Worm (Caenorhabditis elegans) whole organism, L4 larva: ENCODE data around the gene F13B12.1.

ENCODE experiments used
- aly-2 ChIP-seq: sonication (generic microtip); optimal IDR thresholded peaks from 2 replicates; lab custom pipeline; 2018; ENCODE audit warnings: missing biosample characterization, missing genetic modification characterization
- dmd-9 ChIP-seq: fragments of 200-800 bp; sonication (Bioruptor generic); IDR thresholded peaks from 2 replicates; pipeline ENCODE4 v1.3.6; 2022; ENCODE audit warnings: missing genetic modification reagents, missing genetic modification characterization, missing compliant biosample characterization
- dve-1 ChIP-seq: sonication (generic microtip); optimal IDR thresholded peaks from 2 replicates; lab custom pipeline; 2017; ENCODE audit warnings: antibody characterized with exemption, mild to moderate bottlenecking, missing genetic modification characterization, missing compliant biosample characterization; ENCODE audit not compliant: insufficient read depth
- madf-9 ChIP-seq: fragments of 200-800 bp; sonication (Bioruptor generic); conservative IDR thresholded peaks from 2 replicates; pipeline ENCODE4 v1.3.6; 2022; ENCODE audit warnings: missing genetic modification reagents, missing genetic modification characterization, missing compliant biosample characterization
- nhr-11 ChIP-seq: fragments of 150-350 bp; optimal IDR thresholded peaks from 2 replicates; lab custom pipeline; 2014; ENCODE audit warnings: missing biosample characterization, missing genetic modification characterization
- nhr-111 ChIP-seq: fragments of 200-800 bp; sonication (Bioruptor generic); optimal IDR thresholded peaks from 2 replicates; lab custom pipeline; 2018; ENCODE audit warnings: mild to moderate bottlenecking, missing genetic modification characterization, missing compliant biosample characterization
- vab-7 ChIP-seq: fragments of 200-800 bp; sonication (Bioruptor generic); IDR thresholded peaks from 2 replicates; pipeline ENCODE4 v1.3.6; 2022; ENCODE audit warnings: missing genetic modification reagents, missing genetic modification characterization, missing compliant biosample characterization
- zfp-2 ChIP-seq: sonication (generic microtip); optimal IDR thresholded peaks from 2 replicates; lab custom pipeline; 2016; ENCODE audit warnings: mild to moderate bottlenecking, missing genetic modification characterization, missing compliant biosample characterization

- no peak for TF ChIP-seq dve-1 (tag; lab: Kevin White, UChicago)
- TF ChIP-seq nhr-11 (tag; lab: Kevin White, UChicago) = no peak
- no peak for TF ChIP-seq dmd-9
- no peak for TF ChIP-seq zfp-2 (tag; lab: Kevin White, UChicago)
- TF ChIP-seq aly-2 = no peak
- no peak for TF ChIP-seq nhr-111
- TF ChIP-seq vab-7 (GFP tag; lab: Robert Waterston, UW) = no peak
- no peak for TF ChIP-seq madf-9
These were observed 4.5 kb downstream of the F13B12.1 start for ce11 chrIV:10419896-10420295.
